Worm (Caenorhabditis elegans) whole organism, young adult: ENCODE results near the gene frk-1.

Source experiments
- B0261.1 ChIP-seq: sonication (generic microtip); optimal IDR thresholded peaks from 2 replicates; lab custom pipeline; 2016; ENCODE audit warnings: mild to moderate bottlenecking, missing genetic modification characterization, moderate library complexity, missing compliant biosample characterization
- B0336.3 ChIP-seq: fragments of 200-800 bp; sonication (Bioruptor generic); IDR thresholded peaks from 2 replicates; pipeline ENCODE4 v1.3.6; 2022; ENCODE audit warnings: missing genetic modification characterization, missing compliant biosample characterization
- C06A6.2 ChIP-seq: fragments of 200-800 bp; sonication (Bioruptor generic); conservative IDR thresholded peaks from 2 replicates; pipeline ENCODE4 v1.3.6; 2022; ENCODE audit warnings: missing genetic modification characterization, missing compliant biosample characterization
- D2030.7 ChIP-seq: fragments of 200-800 bp; sonication (Bioruptor generic); IDR thresholded peaks from 2 replicates; pipeline ENCODE4 v1.3.6; 2022; ENCODE audit warnings: missing genetic modification reagents, missing genetic modification characterization, missing compliant biosample characterization
- F10E7.11 ChIP-seq: sonication (generic microtip); optimal IDR thresholded peaks from 2 replicates; lab custom pipeline; 2017; ENCODE audit warnings: mild to moderate bottlenecking, missing genetic modification characterization, moderate library complexity, missing compliant biosample characterization
- F23B12.7 ChIP-seq: sonication (generic microtip); optimal IDR thresholded peaks from 2 replicates; lab custom pipeline; 2017; ENCODE audit warnings: missing genetic modification characterization, mild to moderate bottlenecking, missing compliant biosample characterization, antibody characterized with exemption, moderate library complexity; ENCODE audit not compliant: insufficient read depth
- F49E8.2 ChIP-seq: sonication (generic microtip); optimal IDR thresholded peaks from 3 replicates; lab custom pipeline; 2017; ENCODE audit warnings: missing genetic modification characterization, mild to moderate bottlenecking, missing compliant biosample characterization, antibody characterized with exemption, moderate library complexity; ENCODE audit not compliant: insufficient read depth
- Y79H2A.3 ChIP-seq: fragments of 200-800 bp; sonication (Bioruptor generic); conservative IDR thresholded peaks from 2 replicates; pipeline ENCODE4 v1.3.6; 2022; ENCODE audit warnings: missing genetic modification reagents, missing genetic modification characterization, missing compliant biosample characterization
- ZK185.1 ChIP-seq: sonication (generic microtip); optimal IDR thresholded peaks from 2 replicates; lab custom pipeline; 2016; ENCODE audit warnings: mild to moderate bottlenecking, missing genetic modification characterization, missing compliant biosample characterization; ENCODE audit not compliant: poor library complexity, severe bottlenecking
- ccch-3 ChIP-seq: fragments of 200-800 bp; sonication (Bioruptor generic); optimal IDR thresholded peaks from 2 replicates; lab custom pipeline; 2018; ENCODE audit warnings: mild to moderate bottlenecking, missing genetic modification characterization, missing compliant biosample characterization
- chd-7 ChIP-seq: sonication (generic microtip); optimal IDR thresholded peaks from 2 replicates; lab custom pipeline; 2016; ENCODE audit warnings: mild to moderate bottlenecking, missing genetic modification characterization, moderate library complexity, missing compliant biosample characterization
- dox-1 ChIP-seq: fragments of 200-800 bp; sonication (Bioruptor generic); IDR thresholded peaks from 2 replicates; pipeline ENCODE4 v1.3.6; 2022; ENCODE audit warnings: missing genetic modification reagents, missing genetic modification characterization, missing compliant biosample characterization
- dpl-1 ChIP-seq: fragments of 150-350 bp; optimal IDR thresholded peaks from 2 replicates; lab custom pipeline; 2014; ENCODE audit warnings: missing biosample characterization, missing genetic modification reagents, missing genetic modification characterization
- efl-1 ChIP-seq: fragments of 150-350 bp; optimal IDR thresholded peaks from 2 replicates; lab custom pipeline; 2014; ENCODE audit warnings: missing biosample characterization, missing genetic modification reagents, missing genetic modification characterization
- fkh-3 ChIP-seq: sonication (generic microtip); optimal IDR thresholded peaks from 2 replicates; lab custom pipeline; 2016; ENCODE audit warnings: mild to moderate bottlenecking, missing genetic modification characterization, missing compliant biosample characterization
- him-1 ChIP-seq: sonication (generic microtip); optimal IDR thresholded peaks from 2 replicates; lab custom pipeline; 2016; ENCODE audit warnings: missing genotype, missing genetic modification reagents, missing genetic modification characterization, missing compliant biosample characterization
- hlh-12 ChIP-seq: sonication (generic microtip); optimal IDR thresholded peaks from 2 replicates; lab custom pipeline; 2016; ENCODE audit warnings: missing genetic modification characterization, missing compliant biosample characterization
- hmg-1.2 ChIP-seq: fragments of 200-800 bp; sonication (Bioruptor generic); IDR thresholded peaks from 2 replicates; pipeline ENCODE4 v1.3.6; 2022; ENCODE audit warnings: missing genetic modification reagents, missing genetic modification characterization, missing compliant biosample characterization
- hmg-20 ChIP-seq: fragments of 200-800 bp; sonication (Bioruptor generic); IDR thresholded peaks from 2 replicates; pipeline ENCODE4 v1.3.6; 2022; ENCODE audit warnings: missing genetic modification reagents, missing genetic modification characterization, missing compliant biosample characterization
- lin-35 ChIP-seq, 3 experiments: fragments of 150-350 bp in 2 of 3; sonication (generic microtip) in 1 of 3; optimal IDR thresholded peaks; 2 replicates each; lab custom pipeline; 2014 to 2018; ENCODE audit warnings: missing biosample characterization in 3 of 3, missing genetic modification characterization in 3 of 3, missing genetic modification reagents in 3 of 3
- lin-40 ChIP-seq: sonication (generic microtip); optimal IDR thresholded peaks from 2 replicates; lab custom pipeline; 2016; ENCODE audit warnings: missing genetic modification characterization, mild to moderate bottlenecking, missing compliant biosample characterization, missing genotype, missing genetic modification reagents
- lin-54 ChIP-seq: fragments of 200-800 bp; sonication (Bioruptor generic); optimal IDR thresholded peaks from 2 replicates; lab custom pipeline; 2018; ENCODE audit warnings: mild to moderate bottlenecking, missing genetic modification characterization, missing compliant biosample characterization
- lir-1 ChIP-seq: fragments of 200-800 bp; sonication (Bioruptor generic); conservative IDR thresholded peaks from 2 replicates; pipeline ENCODE4 v1.3.6; 2022; ENCODE audit warnings: missing genetic modification reagents, missing genetic modification characterization, missing compliant biosample characterization
- lsl-1 ChIP-seq: fragments of 200-800 bp; sonication (Bioruptor generic); optimal IDR thresholded peaks from 2 replicates; lab custom pipeline; 2018; ENCODE audit warnings: mild to moderate bottlenecking, missing genetic modification characterization, moderate library complexity, missing compliant biosample characterization
- madf-10 ChIP-seq: sonication (generic microtip); optimal IDR thresholded peaks from 2 replicates; lab custom pipeline; 2016; ENCODE audit warnings: mild to moderate bottlenecking, missing genetic modification characterization, missing compliant biosample characterization
- madf-6 ChIP-seq: fragments of 200-800 bp; sonication (Bioruptor generic); IDR thresholded peaks from 2 replicates; pipeline ENCODE4 v1.3.6; 2022; ENCODE audit warnings: missing genetic modification reagents, missing genetic modification characterization, missing compliant biosample characterization
- mel-28 ChIP-seq: sonication (generic microtip); optimal IDR thresholded peaks from 2 replicates; lab custom pipeline; 2016; ENCODE audit warnings: borderline replicate concordance, mild to moderate bottlenecking, missing genetic modification characterization, missing compliant biosample characterization
- nhr-179 ChIP-seq: sonication (generic microtip); optimal IDR thresholded peaks from 2 replicates; lab custom pipeline; 2016; ENCODE audit warnings: mild to moderate bottlenecking, missing genetic modification characterization, missing compliant biosample characterization
- nhr-80 ChIP-seq: sonication (generic microtip); optimal IDR thresholded peaks from 2 replicates; lab custom pipeline; 2016; ENCODE audit warnings: missing genetic modification characterization, missing compliant biosample characterization
- pbrm-1 ChIP-seq: fragments of 200-800 bp; sonication (Bioruptor generic); IDR thresholded peaks from 2 replicates; pipeline ENCODE4 v1.3.6; 2022; ENCODE audit warnings: missing genetic modification reagents, missing genetic modification characterization, missing compliant biosample characterization
- rcor-1 ChIP-seq: fragments of 200-800 bp; sonication (Bioruptor generic); IDR thresholded peaks from 2 replicates; pipeline ENCODE4 v1.3.6; 2022; ENCODE audit warnings: missing genetic modification reagents, missing genetic modification characterization, missing compliant biosample characterization
- sea-2 ChIP-seq: fragments of 200-800 bp; sonication (Bioruptor generic); IDR thresholded peaks from 2 replicates; pipeline ENCODE4 v1.3.6; 2022; ENCODE audit warnings: missing genetic modification characterization, missing compliant biosample characterization
- snpc-3.4 ChIP-seq: sonication (generic microtip); optimal IDR thresholded peaks from 2 replicates; lab custom pipeline; 2017; ENCODE audit warnings: missing genetic modification characterization, mild to moderate bottlenecking, missing compliant biosample characterization, antibody characterized with exemption, moderate library complexity, missing genotype, missing genetic modification reagents
- somi-1 ChIP-seq: fragments of 200-800 bp; sonication (Bioruptor generic); optimal IDR thresholded peaks from 2 replicates; lab custom pipeline; 2018; ENCODE audit warnings: mild to moderate bottlenecking, missing genetic modification characterization, missing compliant biosample characterization
- tbp1 ChIP-seq: fragments of 200-800 bp; sonication (Bioruptor generic); optimal IDR thresholded peaks from 2 replicates; lab custom pipeline; 2018; ENCODE audit warnings: mild to moderate bottlenecking, missing genetic modification characterization, missing compliant biosample characterization
- tlf-1 ChIP-seq: fragments of 200-800 bp; sonication (Bioruptor generic); optimal IDR thresholded peaks from 2 replicates; lab custom pipeline; 2018; ENCODE audit warnings: mild to moderate bottlenecking, missing genetic modification characterization, missing compliant biosample characterization
- ztf-18 ChIP-seq: sonication (generic microtip); optimal IDR thresholded peaks from 2 replicates; lab custom pipeline; 2016; ENCODE audit warnings: missing genotype, mild to moderate bottlenecking, missing genetic modification characterization, missing compliant biosample characterization
- ztf-28 ChIP-seq: fragments of 200-800 bp; sonication (Bioruptor generic); IDR thresholded peaks from 2 replicates; pipeline ENCODE4 v1.3.6; 2022; ENCODE audit warnings: missing genetic modification reagents, missing genetic modification characterization, missing compliant biosample characterization
- ztf-3 ChIP-seq: fragments of 200-800 bp; sonication (Bioruptor generic); optimal IDR thresholded peaks from 2 replicates; lab custom pipeline; 2018; ENCODE audit warnings: mild to moderate bottlenecking, missing genetic modification characterization, missing compliant biosample characterization

frk-1 gene

ce11 chrIV:10085401-10086187 lies 42.6 kb downstream of the frk-1 start, which contains the start of the genes col-2 and ndc-80 (continued):
- TF ChIP-seq rcor-1 (GFP tag; lab: Robert Waterston, UW) (0 out of 2 replicates have a peak, but pooled peaks have one; percentile 13), snpc-3.4 (tag; lab: Kevin White, UChicago) (peak; percentile 55), madf-6 (peak; percentile 40; the same call in 1 of the 2 replicates), nhr-80 (tag; lab: Kevin White, UChicago) (peak; percentile 32), ZK185.1 (tag; lab: Kevin White, UChicago) (no peak), F23B12.7 (tag; lab: Kevin White, UChicago) (peak; percentile 91), lin-35 (GFP tag; optimal IDR thresholded peaks at IDR 0.05; lab: Kevin White, UChicago) (peak in 1 of 3 experiments; percentile 7), lin-54 (GFP tag; lab: Kevin White, UChicago) (peak; percentile 78), hlh-12 (tag; lab: Kevin White, UChicago) (no peak), dpl-1 (peak; percentile 68), dox-1 (GFP tag; lab: Robert Waterston, UW) (peak; percentile 56), him-1 (tag; lab: Kevin White, UChicago) (peak; percentile 4), hmg-1.2 (peak; percentile 38; the same call in 1 of the 2 replicates), B0261.1 (tag; lab: Kevin White, UChicago) (no peak), D2030.7 (GFP tag; lab: Robert Waterston, UW) (peak; percentile 48; the same call in 1 of the 2 replicates), lsl-1 (peak; percentile 44), efl-1 (GFP tag; lab: Kevin White, UChicago) (peak; percentile 84), C06A6.2 (GFP tag; lab: Robert Waterston, UW) (no peak), Y79H2A.3 (GFP tag; lab: Robert Waterston, UW) (no peak)

DNA sequence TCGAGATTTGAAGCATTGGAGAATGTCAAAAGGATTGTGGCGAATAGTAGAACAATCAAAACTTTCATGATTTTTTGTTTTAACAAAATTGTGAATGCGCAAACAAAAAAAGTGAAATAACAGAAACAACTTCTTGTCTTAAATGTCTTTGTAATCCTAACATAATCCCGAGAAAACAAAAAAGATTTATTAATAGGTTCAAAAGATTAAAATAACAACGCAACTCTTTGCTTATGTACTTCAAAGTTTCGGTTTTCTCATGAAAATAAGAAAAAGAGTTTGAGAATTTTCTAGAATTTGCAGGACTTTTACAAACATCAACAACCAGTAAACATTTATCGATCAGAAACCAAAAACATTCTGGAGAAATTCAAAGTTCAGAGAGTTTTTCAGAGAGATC lies 46.8 kb downstream of the frk-1 start, which contains the start of gene ttr-39:
TSS of gene ttr-39 (minus strand) at position 101 of the 400 bp plus-strand sequence.
- TF ChIP-seq ztf-3 (GFP tag; lab: Kevin White, UChicago) (no peak), lin-35 (GFP tag; optimal IDR thresholded peaks at IDR 0.05; lab: Kevin White, UChicago) (no peak)
- TF ChIP-seq, all 124 proteins: peak for 0

DNA sequence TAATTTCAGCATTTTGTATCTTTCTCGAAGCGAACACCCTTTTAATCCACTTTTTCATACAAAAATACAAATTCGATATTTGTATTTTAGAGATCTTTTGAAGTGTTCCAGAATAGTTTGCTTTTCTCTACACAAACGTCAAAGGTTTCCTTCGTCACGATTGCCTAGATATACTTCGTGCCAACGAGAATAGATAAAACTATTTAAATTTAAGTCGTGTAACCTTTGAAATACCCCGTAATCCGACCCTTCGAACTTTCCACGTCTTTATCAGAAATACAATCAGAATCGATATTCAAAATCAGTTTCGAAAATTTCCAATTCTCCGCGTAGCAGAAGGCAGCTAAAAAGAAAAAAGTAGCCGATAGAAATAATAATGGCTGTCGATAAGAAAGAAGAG lies 47.4 kb downstream of the frk-1 start, which contains the start of gene ttbk-5:
TSS of gene ttbk-5 (plus strand) at position 301 of the 400 bp plus-strand sequence.
- TF ChIP-seq B0336.3 (GFP tag; lab: Robert Waterston, UW) (no peak), ztf-28 (GFP tag; lab: Robert Waterston, UW) (no peak), tbp1 (GFP tag; lab: Kevin White, UChicago) (no peak), dox-1 (GFP tag; lab: Robert Waterston, UW) (no peak), F49E8.2 (tag; lab: Kevin White, UChicago) (no peak), mel-28 (no peak), madf-6 (no peak), lin-40 (tag; lab: Kevin White, UChicago) (no peak), ccch-3 (GFP tag; lab: Kevin White, UChicago) (no peak)

DNA sequence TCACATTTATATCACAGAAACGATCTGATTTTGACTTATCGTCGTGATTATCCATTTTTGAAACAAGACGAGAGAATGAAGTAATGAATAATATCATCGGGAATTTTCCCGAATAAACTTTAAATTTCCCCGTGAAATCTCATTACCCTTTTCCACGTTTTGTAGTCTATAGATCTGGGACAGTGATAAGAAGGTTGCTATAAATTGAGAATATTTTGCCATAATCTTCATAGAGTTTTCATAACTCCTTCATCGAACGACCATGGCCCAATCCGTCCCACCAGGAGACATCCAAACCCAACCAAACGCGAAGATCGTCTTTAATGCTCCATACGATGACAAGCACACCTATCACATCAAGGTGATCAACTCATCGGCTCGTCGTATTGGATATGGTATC lies 52.2 kb downstream of the frk-1 start, which contains the start of the genes C04G2.5 and msp-36:
TSS of gene C04G2.5 (minus strand) at position 101 of the 400 bp plus-strand sequence.
TSS of gene msp-36 (plus strand) at position 263 of the 400 bp plus-strand sequence.
- TF ChIP-seq pbrm-1 (GFP tag; lab: Robert Waterston, UW), result no peak
- no peak for TF ChIP-seq chd-7 (tag; lab: Kevin White, UChicago)
- no peak for TF ChIP-seq F10E7.11 (tag; lab: Kevin White, UChicago)
- no peak for TF ChIP-seq sea-2 (GFP tag; lab: Robert Waterston, UW)
- TF ChIP-seq fkh-3, result no peak
- no peak for TF ChIP-seq nhr-179 (tag; lab: Kevin White, UChicago)
- no peak for TF ChIP-seq madf-10 (tag; lab: Kevin White, UChicago)
- TF ChIP-seq B0261.1 (tag; lab: Kevin White, UChicago), result no peak
- no peak for TF ChIP-seq ztf-18
- no peak for TF ChIP-seq hmg-20
- TF ChIP-seq somi-1 (GFP tag; lab: Kevin White, UChicago), result no peak
- no peak for TF ChIP-seq tlf-1 (GFP tag; lab: Kevin White, UChicago)
- no peak for TF ChIP-seq lir-1 (GFP tag; lab: Robert Waterston, UW)
- no peak for TF ChIP-seq snpc-3.4 (tag; lab: Kevin White, UChicago)
